Worm (Caenorhabditis elegans) whole organism, L1 larva: ENCODE measurements around the gene his-4.

ENCODE experiments used
- aly-2 ChIP-seq: fragments of 150-350 bp; optimal IDR thresholded peaks from 2 replicates; lab custom pipeline; 2014; ENCODE audit warnings: missing biosample characterization, missing genetic modification characterization
- ama-1 ChIP-seq: fragments of 150-350 bp; optimal IDR thresholded peaks from 2 replicates; lab custom pipeline; 2014
- blmp-1 ChIP-seq: fragments of 150-350 bp; optimal IDR thresholded peaks from 2 replicates; lab custom pipeline; 2014; ENCODE audit warnings: missing biosample characterization, missing genetic modification characterization
- ceh-8 ChIP-seq: fragments of 200-800 bp; sonication (Bioruptor generic); optimal IDR thresholded peaks from 2 replicates; lab custom pipeline; 2018; ENCODE audit warnings: mild to moderate bottlenecking, missing genetic modification characterization, moderate library complexity, missing compliant biosample characterization
- ceh-90 ChIP-seq: sonication (generic microtip); optimal IDR thresholded peaks from 2 replicates; lab custom pipeline; 2016; ENCODE audit warnings: missing genetic modification characterization, missing compliant biosample characterization
- ces-1 ChIP-seq: fragments of 150-350 bp; optimal IDR thresholded peaks from 2 replicates; lab custom pipeline; 2014; ENCODE audit warnings: missing biosample characterization, missing genetic modification reagents, missing genetic modification characterization
- dpl-1 ChIP-seq, 3 experiments: fragments of 150-350 bp in 2 of 3; sonication (generic microtip) in 1 of 3; optimal IDR thresholded peaks; 2 replicates each; lab custom pipeline; 2014 to 2017; ENCODE audit warnings: missing biosample characterization in 3 of 3, missing genetic modification characterization in 3 of 3, missing genetic modification reagents in 3 of 3
- efl-1 ChIP-seq, 4 experiments: fragments of 150-350 bp; optimal IDR thresholded peaks in 3 of 4; peaks in 1 of 4; 1 replicate in 1 of 4; 2 replicates in 3 of 4; lab custom pipeline; 2014; ENCODE audit warnings: missing biosample characterization in 2 of 4, missing genetic modification characterization in 2 of 4, missing genetic modification reagents in 2 of 4
- egl-27 ChIP-seq, 2 experiments: fragments of 150-350 bp in 1 of 2; sonication (generic microtip); optimal IDR thresholded peaks; 3 replicates each; lab custom pipeline; 2017 to 2018; ENCODE audit warnings: missing biosample characterization in 2 of 2, missing genetic modification characterization in 2 of 2, missing genetic modification reagents in 2 of 2
- elt-2 ChIP-seq: sonication (generic microtip); optimal IDR thresholded peaks from 2 replicates; lab custom pipeline; 2016; ENCODE audit warnings: missing genetic modification characterization, mild to moderate bottlenecking, inconsistent platforms, missing compliant biosample characterization, missing genetic modification reagents
- ets-5 ChIP-seq: fragments of 200-800 bp; sonication (Bioruptor generic); IDR thresholded peaks from 2 replicates; pipeline ENCODE4 v1.3.6; 2022; ENCODE audit warnings: missing genetic modification characterization, missing compliant biosample characterization
- hlh-17 ChIP-seq: fragments of 200-800 bp; sonication (Bioruptor generic); optimal IDR thresholded peaks from 2 replicates; lab custom pipeline; 2018; ENCODE audit warnings: missing genetic modification characterization, mild to moderate bottlenecking, missing compliant biosample characterization, moderate library complexity, borderline replicate concordance
- irx-1 ChIP-seq: sonication (generic microtip); optimal IDR thresholded peaks from 2 replicates; lab custom pipeline; 2016; ENCODE audit warnings: missing genetic modification characterization, missing compliant biosample characterization
- isw-1 ChIP-seq: fragments of 200-800 bp; sonication (Bioruptor generic); IDR thresholded peaks from 2 replicates; pipeline ENCODE4 v1.3.6; 2022; ENCODE audit warnings: missing genetic modification characterization, missing compliant biosample characterization
- jun-1 ChIP-seq: fragments of 150-350 bp; optimal IDR thresholded peaks from 2 replicates; lab custom pipeline; 2014; ENCODE audit warnings: missing biosample characterization, missing genetic modification reagents, missing genetic modification characterization
- mab-9 ChIP-seq: fragments of 200-800 bp; sonication (Bioruptor generic); IDR thresholded peaks from 2 replicates; pipeline ENCODE4 v1.3.6; 2022; ENCODE audit warnings: missing genetic modification reagents, missing genetic modification characterization, missing compliant biosample characterization
- mep-1 ChIP-seq: fragments of 150-350 bp; optimal IDR thresholded peaks from 2 replicates; lab custom pipeline; 2014; ENCODE audit warnings: missing biosample characterization, missing genetic modification characterization
- nhr-11 ChIP-seq: fragments of 150-350 bp; optimal IDR thresholded peaks from 2 replicates; lab custom pipeline; 2014; ENCODE audit warnings: missing biosample characterization, missing genetic modification characterization
- nhr-20 ChIP-seq: sonication (generic microtip); optimal IDR thresholded peaks from 2 replicates; lab custom pipeline; 2016; ENCODE audit warnings: mild to moderate bottlenecking, missing genetic modification characterization, missing compliant biosample characterization
- nhr-28 ChIP-seq: fragments of 150-350 bp; optimal IDR thresholded peaks from 2 replicates; lab custom pipeline; 2014; ENCODE audit warnings: missing biosample characterization, missing genetic modification characterization
- nhr-47 ChIP-seq: sonication (generic microtip); optimal IDR thresholded peaks from 2 replicates; lab custom pipeline; 2016; ENCODE audit warnings: mild to moderate bottlenecking, missing genetic modification characterization, moderate library complexity, missing compliant biosample characterization
- nhr-77 ChIP-seq: fragments of 150-350 bp; optimal IDR thresholded peaks from 2 replicates; lab custom pipeline; 2014; ENCODE audit warnings: missing biosample characterization, missing genetic modification characterization
- nhr-85 ChIP-seq: sonication (generic microtip); peaks from one replicate; lab custom pipeline; 2016; ENCODE audit warnings: missing genetic modification characterization, inconsistent platforms, missing compliant biosample characterization
- nhr-90 ChIP-seq: sonication (generic microtip); optimal IDR thresholded peaks from 2 replicates; lab custom pipeline; 2016; ENCODE audit warnings: mild to moderate bottlenecking, missing genetic modification characterization, missing compliant biosample characterization; ENCODE audit not compliant: poor library complexity
- pag-3 ChIP-seq: sonication (generic microtip); optimal IDR thresholded peaks from 2 replicates; lab custom pipeline; 2017; ENCODE audit warnings: missing genetic modification characterization, mild to moderate bottlenecking, missing compliant biosample characterization, antibody characterized with exemption, borderline replicate concordance; ENCODE audit not compliant: insufficient read depth
- pax-3 ChIP-seq: fragments of 200-800 bp; sonication (Bioruptor generic); optimal IDR thresholded peaks from 2 replicates; lab custom pipeline; 2018; ENCODE audit warnings: mild to moderate bottlenecking, missing genetic modification characterization, moderate library complexity, missing compliant biosample characterization
- rnt-1 ChIP-seq: sonication (generic microtip); optimal IDR thresholded peaks from 2 replicates; lab custom pipeline; 2016; ENCODE audit warnings: mild to moderate bottlenecking, missing genetic modification characterization, moderate library complexity, missing compliant biosample characterization
- tbx-2 ChIP-seq: sonication (generic microtip); optimal IDR thresholded peaks from 2 replicates; lab custom pipeline; 2016; ENCODE audit warnings: missing genetic modification characterization, missing compliant biosample characterization
- tlp-1 ChIP-seq: fragments of 150-350 bp; optimal IDR thresholded peaks from 2 replicates; lab custom pipeline; 2014; ENCODE audit warnings: missing biosample characterization, missing genetic modification characterization
- vab-15 ChIP-seq: sonication (generic microtip); optimal IDR thresholded peaks from 2 replicates; lab custom pipeline; 2017; ENCODE audit warnings: missing genotype, mild to moderate bottlenecking, missing genetic modification characterization, missing compliant biosample characterization
- zip-4 ChIP-seq: fragments of 200-800 bp; sonication (Bioruptor generic); optimal IDR thresholded peaks from 2 replicates; lab custom pipeline; 2018; ENCODE audit warnings: mild to moderate bottlenecking, missing genetic modification characterization, moderate library complexity, missing compliant biosample characterization

The his-4 gene

DNA sequence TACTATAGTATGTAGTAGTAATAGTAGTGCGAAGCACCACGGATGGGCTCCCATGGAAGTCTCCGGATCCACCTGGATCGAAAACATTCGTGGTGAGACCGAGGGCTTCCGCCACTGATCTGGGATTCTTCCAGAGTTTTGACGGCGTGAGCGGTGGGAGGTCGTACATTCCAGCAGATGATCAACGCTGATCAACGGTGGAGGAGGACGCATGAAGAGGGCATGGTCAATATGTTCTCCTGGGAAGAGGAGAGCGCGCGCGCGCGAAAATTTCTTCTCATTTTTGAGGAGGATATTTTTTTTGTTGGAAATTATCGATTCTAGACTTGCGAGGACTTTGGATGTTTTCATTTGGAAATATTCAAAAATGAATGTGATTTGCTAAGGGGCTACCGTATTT is 6.8 kb downstream of the his-4 start:
- no peak for TF ChIP-seq nhr-90 (tag; lab: Kevin White, UChicago)
- TF ChIP-seq ama-1 (lab: Kevin White, UChicago) = no peak
- no peak for TF ChIP-seq ets-5 (GFP tag; lab: Robert Waterston, UW)
- no peak for TF ChIP-seq mab-9
- no peak for TF ChIP-seq tbx-2 (tag; lab: Kevin White, UChicago)
- no peak for TF ChIP-seq ceh-90 (tag; lab: Kevin White, UChicago)

DNA sequence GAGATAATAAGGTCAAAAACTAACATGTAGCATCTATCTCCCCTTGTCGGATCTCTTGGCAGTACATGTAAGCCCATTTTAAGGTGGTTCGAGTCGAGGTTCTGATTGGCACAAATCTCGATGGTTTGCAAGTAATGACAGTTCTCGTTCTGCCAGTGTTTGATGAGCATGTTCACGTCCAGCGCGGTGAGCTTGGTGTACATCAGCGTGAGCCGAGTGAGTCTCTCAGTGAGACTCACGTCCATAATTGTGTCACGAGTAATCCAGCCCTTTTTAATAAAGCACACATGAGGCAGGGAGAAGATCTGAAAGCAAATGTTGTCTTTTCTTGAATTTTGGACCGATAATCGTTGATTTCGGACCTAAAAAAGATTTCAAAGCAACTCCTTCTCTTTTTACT is 7.6 kb downstream of the his-4 start, which contains the start of gene T10C6.16:
T10C6.16 (minus strand) TSS at position 245 of the 400 bp plus-strand sequence.
- TF ChIP-seq nhr-85 (tag; lab: Kevin White, UChicago) (peak; percentile 18), isw-1 (GFP tag; lab: Robert Waterston, UW) (no peak)

DNA sequence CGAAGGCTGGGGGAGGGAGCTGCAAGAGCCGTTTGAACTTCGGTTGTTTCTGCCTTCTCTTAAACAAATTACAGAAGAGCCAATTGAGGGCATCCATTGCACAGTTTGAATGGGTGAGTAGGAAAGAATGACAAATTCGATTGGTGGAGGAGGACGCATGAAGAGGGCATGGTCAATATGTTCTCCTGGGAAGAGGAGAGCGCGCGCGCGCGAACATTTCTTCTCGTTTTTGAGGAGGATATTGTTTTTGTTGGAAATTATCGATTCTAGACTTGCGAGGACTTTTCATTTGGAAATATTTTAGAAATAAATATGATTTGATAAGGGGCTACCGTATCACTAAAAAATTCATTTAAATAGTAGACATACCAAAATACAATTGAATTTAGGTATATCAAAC is 8.7 kb downstream of the his-4 start, which contains the start of gene T10C6.7:
T10C6.7 (minus strand) TSS at position 143 of the 400 bp plus-strand sequence.
- TF ChIP-seq tlp-1 (tag; lab: Kevin White, UChicago) (no peak), ces-1 (GFP tag; lab: Kevin White, UChicago) (no peak), pax-3 (no peak), ama-1 (lab: Kevin White, UChicago) (no peak), nhr-11 (tag; lab: Kevin White, UChicago) (no peak), irx-1 (tag; lab: Kevin White, UChicago) (no peak), nhr-77 (tag; lab: Kevin White, UChicago) (no peak), pag-3 (no peak), rnt-1 (tag; lab: Kevin White, UChicago) (no peak), dpl-1 (GFP tag; optimal IDR thresholded peaks at IDR 0.05; lab: Kevin White, UChicago) (no peak), hlh-17 (GFP tag; lab: Kevin White, UChicago) (no peak)

DNA sequence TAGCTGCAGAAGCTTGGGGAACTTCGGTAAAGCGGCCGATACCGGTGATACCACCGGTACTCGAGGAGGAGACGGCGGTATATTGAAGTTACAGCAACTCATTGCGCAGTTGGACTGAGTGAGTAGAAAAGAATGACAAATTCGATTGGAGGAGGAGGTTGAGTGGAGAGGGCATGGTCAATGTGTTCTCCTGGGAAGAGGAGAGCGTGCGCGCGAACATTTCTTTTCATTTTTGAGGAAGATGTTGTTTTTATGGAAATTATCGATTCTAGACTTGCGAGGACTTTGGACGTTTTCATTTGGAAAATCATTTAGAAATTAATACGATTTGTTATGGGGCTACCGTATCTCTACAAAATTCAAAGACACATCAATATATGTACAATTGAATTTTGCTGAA is 11.1 kb downstream of the his-4 start:
- TF ChIP-seq ces-1 (GFP tag; lab: Kevin White, UChicago) = no peak
- TF ChIP-seq nhr-47 (tag; lab: Kevin White, UChicago) = no peak
- TF ChIP-seq efl-1 (optimal IDR thresholded peaks at IDR 0.05; lab: Kevin White, UChicago) = no peak
- peak in 1 of 2 experiments; percentile 46 for TF ChIP-seq efl-1 (GFP tag; optimal IDR thresholded peaks at IDR 0.05 in 1 of 2; lab: Kevin White, UChicago)

DNA sequence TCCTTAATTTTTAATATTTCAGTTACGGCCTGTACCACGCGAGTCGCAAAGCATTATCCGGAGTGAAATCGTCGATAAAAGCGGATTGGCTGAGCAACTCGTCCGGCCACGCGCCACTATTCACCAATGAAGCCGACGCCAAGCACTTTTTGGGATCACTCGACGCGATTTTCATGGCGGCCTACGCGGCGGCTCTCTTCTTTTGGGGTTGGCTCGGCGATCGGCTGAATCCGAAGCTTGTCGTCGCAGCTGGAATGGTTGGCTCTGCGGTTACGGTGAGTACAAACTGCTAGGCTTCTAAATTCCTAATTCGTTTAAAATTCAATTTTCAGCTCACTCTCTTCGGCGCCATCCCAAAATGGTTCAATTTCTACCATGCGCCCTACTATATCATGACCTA is 15.4 kb downstream of the his-4 start:
- TF ChIP-seq mep-1 (tag; lab: Kevin White, UChicago) = no peak
- TF ChIP-seq nhr-20 (tag; lab: Kevin White, UChicago) = no peak
- TF ChIP-seq ceh-90 (tag; lab: Kevin White, UChicago) = no peak
- TF ChIP-seq aly-2 (tag; lab: Kevin White, UChicago) = no peak
- TF ChIP-seq elt-2 (tag; lab: Kevin White, UChicago) = no peak
- no peak for TF ChIP-seq nhr-28 (tag; lab: Kevin White, UChicago)
- TF ChIP-seq vab-15 (tag; lab: Kevin White, UChicago) = no peak
- TF ChIP-seq egl-27 (tag; optimal IDR thresholded peaks at IDR 0.05; lab: Kevin White, UChicago) = no peak

DNA sequence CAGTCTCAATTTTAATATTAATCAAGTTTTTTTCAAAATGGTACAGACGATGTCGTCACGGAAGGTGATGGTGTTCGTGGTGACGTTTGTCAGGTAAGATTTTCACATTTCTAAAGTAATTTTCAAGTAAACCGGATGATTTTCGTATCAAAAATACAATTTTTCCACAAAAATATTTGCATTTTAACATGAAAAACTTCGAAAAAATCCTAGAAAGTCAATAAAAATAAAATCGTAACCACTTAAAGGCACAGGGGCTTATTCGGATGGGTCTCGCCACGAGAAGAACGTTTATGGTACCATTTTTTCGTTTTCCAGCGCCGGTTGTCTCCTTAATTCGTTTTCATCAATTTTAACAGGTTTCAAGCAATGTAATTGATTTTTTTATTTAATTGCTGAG is 16.0 kb downstream of the his-4 start, which contains the start of gene T10C6.6:
T10C6.6 (plus strand) TSS at position 27 of the 400 bp plus-strand sequence.
- TF ChIP-seq efl-1 (optimal IDR thresholded peaks at IDR 0.05; lab: Kevin White, UChicago) (no peak), efl-1 (GFP tag; optimal IDR thresholded peaks at IDR 0.05 in 1 of 2; lab: Kevin White, UChicago) (peak in 1 of 2 experiments; percentile 82), ceh-90 (tag; lab: Kevin White, UChicago) (no peak), elt-2 (tag; lab: Kevin White, UChicago) (peak; percentile 27)

DNA sequence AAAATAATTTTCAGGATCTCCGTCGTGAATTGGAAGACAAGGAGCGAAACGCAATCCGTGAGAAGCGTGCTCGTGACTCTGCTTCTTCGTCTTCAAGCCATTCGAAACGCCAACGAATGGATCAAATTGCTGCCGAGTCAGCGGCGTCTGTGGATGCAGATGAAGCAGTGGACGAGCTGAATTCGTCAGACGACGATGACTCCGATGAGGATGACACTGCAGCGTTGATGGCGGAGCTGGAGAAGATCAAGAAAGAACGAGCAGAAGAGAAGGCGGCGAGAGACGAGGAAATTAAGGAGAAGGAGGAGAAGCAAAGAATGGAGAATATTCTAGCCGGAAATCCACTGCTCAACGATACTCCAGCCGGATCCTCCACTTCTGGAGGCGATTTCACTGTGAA is 16.8 kb downstream of the his-4 start:
- peak; percentile 5 for TF ChIP-seq ceh-8 (GFP tag; lab: Kevin White, UChicago)
- no peak for TF ChIP-seq blmp-1
- TF ChIP-seq zip-4 = no peak
- no peak for TF ChIP-seq jun-1
- TF ChIP-seq elt-2 (tag; lab: Kevin White, UChicago) = no peak
